Fruit fly (Drosophila melanogaster) whole organism, embryonic: ENCODE measurements around the gene Spn88Ea.

Source experiments
- Atf3 ChIP-seq: fragments of 200-800 bp; sonication (Bioruptor generic); optimal IDR thresholded peaks from 3 replicates; lab custom pipeline; 2016; ENCODE audit warnings: missing biosample characterization, missing genetic modification characterization
- B-H2 ChIP-seq: fragments of 200-800 bp; sonication (Bioruptor generic); optimal IDR thresholded peaks from 2 replicates; lab custom pipeline; 2018; ENCODE audit warnings: missing biosample characterization, mild to moderate bottlenecking, missing genetic modification characterization
- CG10147 ChIP-seq: fragments of 200-800 bp; sonication (Bioruptor generic); optimal IDR thresholded peaks from 2 replicates; lab custom pipeline; 2019; ENCODE audit warnings: missing biosample characterization, mild to moderate bottlenecking, missing genetic modification characterization, moderate library complexity
- CG12104 ChIP-seq: fragments of 200-800 bp; sonication (Bioruptor generic); optimal IDR thresholded peaks from 3 replicates; lab custom pipeline; 2016; ENCODE audit warnings: missing biosample characterization, missing genetic modification characterization
- CG12219 ChIP-seq: fragments of 200-800 bp; sonication (Bioruptor generic); optimal IDR thresholded peaks from 3 replicates; lab custom pipeline; 2018; ENCODE audit warnings: missing biosample characterization, mild to moderate bottlenecking, missing genetic modification characterization
- CG14710 ChIP-seq: fragments of 200-800 bp; sonication (Bioruptor generic); optimal IDR thresholded peaks from 3 replicates; lab custom pipeline; 2019; ENCODE audit warnings: missing biosample characterization, mild to moderate bottlenecking, missing genetic modification characterization, moderate library complexity
- CG16815 ChIP-seq: fragments of 200-800 bp; sonication (Bioruptor generic); optimal IDR thresholded peaks from 3 replicates; lab custom pipeline; 2017; ENCODE audit warnings: missing biosample characterization, mild to moderate bottlenecking, missing genetic modification characterization
- CG18476 ChIP-seq: fragments of 200-800 bp; sonication (Bioruptor generic); optimal IDR thresholded peaks from 2 replicates; lab custom pipeline; 2016; ENCODE audit warnings: missing biosample characterization, mild to moderate bottlenecking, missing genetic modification characterization
- CG30020 ChIP-seq: fragments of 200-800 bp; optimal IDR thresholded peaks from 2 replicates; lab custom pipeline; 2019; ENCODE audit warnings: missing biosample characterization, mild to moderate bottlenecking, missing genetic modification characterization, moderate library complexity
- CG4404 ChIP-seq: fragments of 200-800 bp; sonication (Bioruptor generic); IDR thresholded peaks from 2 replicates; pipeline ENCODE4 v1.3.6; 2022; ENCODE audit warnings: missing biosample characterization, missing genetic modification characterization
- CG4424 ChIP-seq: fragments of 200-800 bp; sonication (Bioruptor generic); optimal IDR thresholded peaks from 3 replicates; lab custom pipeline; 2016; ENCODE audit warnings: missing biosample characterization, missing genetic modification characterization
- CG5953 ChIP-seq: fragments of 200-800 bp; sonication (Bioruptor generic); IDR thresholded peaks from 2 replicates; pipeline ENCODE4 v1.3.6; 2022; ENCODE audit warnings: missing biosample characterization, missing genetic modification characterization
- CG7928 ChIP-seq: fragments of 200-800 bp; sonication (Bioruptor generic); optimal IDR thresholded peaks from 2 replicates; lab custom pipeline; 2017; ENCODE audit warnings: missing biosample characterization, mild to moderate bottlenecking, missing genetic modification characterization
- CG7987 ChIP-seq: fragments of 200-800 bp; sonication (Bioruptor generic); optimal IDR thresholded peaks from 2 replicates; lab custom pipeline; 2018; ENCODE audit warnings: missing biosample characterization, mild to moderate bottlenecking, missing genetic modification characterization, moderate library complexity
- CG8944 ChIP-seq: fragments of 200-800 bp; sonication (Bioruptor generic); optimal IDR thresholded peaks from 3 replicates; lab custom pipeline; 2016; ENCODE audit warnings: missing biosample characterization, missing genetic modification characterization
- CHES-1-like ChIP-seq: fragments of 200-800 bp; sonication (Bioruptor generic); optimal IDR thresholded peaks from 2 replicates; lab custom pipeline; 2016; ENCODE audit warnings: missing biosample characterization, missing genetic modification characterization
- Dbx ChIP-seq: fragments of 200-800 bp; sonication (Bioruptor generic); IDR thresholded peaks from 3 replicates; pipeline ENCODE4 v1.3.6; 2022; ENCODE audit warnings: missing biosample characterization, missing genetic modification characterization
- Elba2 ChIP-seq: fragments of 200-800 bp; sonication (Bioruptor generic); optimal IDR thresholded peaks from 3 replicates; lab custom pipeline; 2016; ENCODE audit warnings: missing biosample characterization, missing genetic modification characterization
- Max ChIP-seq: fragments of 200-800 bp; sonication (Bioruptor generic); optimal IDR thresholded peaks from 2 replicates; lab custom pipeline; 2016; ENCODE audit warnings: missing biosample characterization, mild to moderate bottlenecking, missing genetic modification characterization
- NC2β ChIP-seq: fragments of 200-800 bp; sonication (Bioruptor generic); optimal IDR thresholded peaks from 2 replicates; lab custom pipeline; 2016; ENCODE audit warnings: missing biosample characterization, missing genetic modification characterization
- Nf-YB ChIP-seq: fragments of 200-800 bp; sonication (Bioruptor generic); optimal IDR thresholded peaks from 3 replicates; lab custom pipeline; 2019; ENCODE audit warnings: missing biosample characterization, mild to moderate bottlenecking, missing genetic modification characterization, moderate library complexity
- Oaz ChIP-seq: fragments of 200-800 bp; sonication (Bioruptor generic); IDR thresholded peaks from 2 replicates; pipeline ENCODE4 v1.3.6; 2022; ENCODE audit warnings: missing biosample characterization, missing genetic modification characterization
- Oli ChIP-seq: fragments of 200-800 bp; sonication (Bioruptor generic); optimal IDR thresholded peaks from 2 replicates; lab custom pipeline; 2018; ENCODE audit warnings: missing biosample characterization, mild to moderate bottlenecking, missing genetic modification characterization, moderate library complexity
- Opbp ChIP-seq: fragments of 200-800 bp; sonication (Bioruptor generic); IDR thresholded peaks from 3 replicates; pipeline ENCODE4 v1.3.6; 2022; ENCODE audit warnings: missing biosample characterization, missing genetic modification characterization; ENCODE audit not compliant: partially characterized antibody
- Ptx1 ChIP-seq: fragments of 200-800 bp; sonication (Bioruptor generic); IDR thresholded peaks from 2 replicates; pipeline ENCODE4 v1.3.6; 2022; ENCODE audit warnings: missing biosample characterization, missing genetic modification characterization
- Scr ChIP-seq: fragments of 200-800 bp; sonication (Bioruptor generic); IDR thresholded peaks from 2 replicates; pipeline ENCODE4 v1.3.6; 2022; ENCODE audit warnings: missing biosample characterization, missing genetic modification characterization; ENCODE audit not compliant: partially characterized antibody
- br ChIP-seq: fragments of >200 bp; optimal IDR thresholded peaks from 2 replicates; lab custom pipeline; 2017
- bsh ChIP-seq, 2 experiments: fragments of 200-800 bp; sonication (Bioruptor generic); optimal IDR thresholded peaks; 2 replicates each; lab custom pipeline; 2017 to 2018; ENCODE audit warnings: mild to moderate bottlenecking in 2 of 2, missing biosample characterization in 2 of 2, missing genetic modification characterization in 2 of 2, moderate library complexity in 1 of 2
- btn ChIP-seq: fragments of 200-800 bp; sonication (Bioruptor generic); optimal IDR thresholded peaks from 2 replicates; lab custom pipeline; 2016; ENCODE audit warnings: missing biosample characterization, missing genetic modification characterization
- cg ChIP-seq: fragments of 200-800 bp; sonication (Bioruptor generic); optimal IDR thresholded peaks from 3 replicates; lab custom pipeline; 2019; ENCODE audit warnings: missing biosample characterization, mild to moderate bottlenecking, missing genetic modification characterization, moderate library complexity
- crp ChIP-seq, 2 experiments: fragments of 200-800 bp; sonication (Bioruptor generic); optimal IDR thresholded peaks; 2 replicates in 1 of 2; 3 replicates in 1 of 2; lab custom pipeline; 2017; ENCODE audit warnings: missing biosample characterization in 2 of 2, missing genetic modification characterization in 2 of 2, mild to moderate bottlenecking in 1 of 2, moderate library complexity in 1 of 2
- ems ChIP-seq: fragments of 200-800 bp; sonication (Bioruptor generic); optimal IDR thresholded peaks from 3 replicates; lab custom pipeline; 2016; ENCODE audit warnings: missing biosample characterization, missing genetic modification characterization
- eve ChIP-seq, 2 experiments: fragments of >200 bp; optimal IDR thresholded peaks; 2 replicates each; lab custom pipeline; 2017; ENCODE audit warnings: missing biosample characterization in 2 of 2, missing genetic modification characterization in 2 of 2
- her ChIP-seq: fragments of 200-800 bp; sonication (Bioruptor generic); optimal IDR thresholded peaks from 2 replicates; lab custom pipeline; 2016; ENCODE audit warnings: missing biosample characterization, missing genetic modification characterization
- kay ChIP-seq: fragments of 200-800 bp; sonication (Bioruptor generic); optimal IDR thresholded peaks from 2 replicates; lab custom pipeline; 2016; ENCODE audit warnings: missing biosample characterization, missing genetic modification characterization
- knrl ChIP-seq: fragments of 200-800 bp; sonication (Bioruptor generic); IDR thresholded peaks from 3 replicates; pipeline ENCODE4 v1.3.6; 2022; ENCODE audit warnings: missing biosample characterization, missing genetic modification characterization; ENCODE audit not compliant: partially characterized antibody
- lmd ChIP-seq: fragments of 200-800 bp; sonication (Bioruptor generic); IDR thresholded peaks from 2 replicates; pipeline ENCODE4 v1.3.6; 2022; ENCODE audit warnings: missing biosample characterization, missing genetic modification characterization
- nom ChIP-seq: fragments of 200-800 bp; sonication (Bioruptor generic); optimal IDR thresholded peaks from 2 replicates; lab custom pipeline; 2017; ENCODE audit warnings: missing biosample characterization, missing genetic modification characterization, mild to moderate bottlenecking, moderate library complexity, missing genetic modification reagents
- oc ChIP-seq: fragments of 200-800 bp; sonication (Bioruptor generic); optimal IDR thresholded peaks from 2 replicates; lab custom pipeline; 2018; ENCODE audit warnings: missing biosample characterization, mild to moderate bottlenecking, missing genetic modification characterization, moderate library complexity
- pho ChIP-seq: fragments of 200-800 bp; sonication (Bioruptor generic); optimal IDR thresholded peaks from 2 replicates; lab custom pipeline; 2016; ENCODE audit warnings: missing biosample characterization, missing genetic modification characterization
- prd ChIP-seq, 3 experiments: fragments of >200 bp in 2 of 3; fragments of 200-800 bp in 1 of 3; sonication (Bioruptor generic) in 1 of 3; optimal IDR thresholded peaks in 2 of 3; IDR thresholded peaks in 1 of 3; 2 replicates in 2 of 3; 3 replicates in 1 of 3; pipeline versions ENCODE4 v1.3.6 to Lab custom; 2017 to 2022; ENCODE audit warnings: missing biosample characterization in 1 of 3, missing genetic modification characterization in 1 of 3
- rib ChIP-seq: fragments of 200-800 bp; sonication (Bioruptor generic); IDR thresholded peaks from 2 replicates; pipeline ENCODE4 v1.3.6; 2022; ENCODE audit warnings: missing biosample characterization, missing genetic modification characterization
- slou ChIP-seq: fragments of 200-800 bp; sonication (Bioruptor generic); optimal IDR thresholded peaks from 3 replicates; lab custom pipeline; 2016; ENCODE audit warnings: missing biosample characterization, missing genetic modification characterization
- so ChIP-seq: fragments of 200-800 bp; sonication (Bioruptor generic); IDR thresholded peaks from 3 replicates; pipeline ENCODE4 v1.3.6; 2022; ENCODE audit warnings: missing biosample characterization, missing genetic modification characterization
- ssp ChIP-seq: fragments of 200-800 bp; sonication (Bioruptor generic); IDR thresholded peaks from 2 replicates; pipeline ENCODE4 v1.3.6; 2022; ENCODE audit warnings: missing biosample characterization, missing genetic modification characterization
- tin ChIP-seq: fragments of 200-800 bp; sonication (Bioruptor generic); optimal IDR thresholded peaks from 3 replicates; lab custom pipeline; 2016; ENCODE audit warnings: missing biosample characterization, missing genetic modification characterization
- vnd ChIP-seq: fragments of 200-800 bp; sonication (Bioruptor generic); IDR thresholded peaks from 3 replicates; pipeline ENCODE4 v1.3.6; 2022; ENCODE audit warnings: missing biosample characterization, missing genetic modification characterization; ENCODE audit not compliant: partially characterized antibody
- zfh2 ChIP-seq: fragments of 200-800 bp; sonication (Bioruptor generic); optimal IDR thresholded peaks from 2 replicates; lab custom pipeline; 2016; ENCODE audit warnings: missing biosample characterization, missing genetic modification characterization

The Spn88Ea gene

DNA sequence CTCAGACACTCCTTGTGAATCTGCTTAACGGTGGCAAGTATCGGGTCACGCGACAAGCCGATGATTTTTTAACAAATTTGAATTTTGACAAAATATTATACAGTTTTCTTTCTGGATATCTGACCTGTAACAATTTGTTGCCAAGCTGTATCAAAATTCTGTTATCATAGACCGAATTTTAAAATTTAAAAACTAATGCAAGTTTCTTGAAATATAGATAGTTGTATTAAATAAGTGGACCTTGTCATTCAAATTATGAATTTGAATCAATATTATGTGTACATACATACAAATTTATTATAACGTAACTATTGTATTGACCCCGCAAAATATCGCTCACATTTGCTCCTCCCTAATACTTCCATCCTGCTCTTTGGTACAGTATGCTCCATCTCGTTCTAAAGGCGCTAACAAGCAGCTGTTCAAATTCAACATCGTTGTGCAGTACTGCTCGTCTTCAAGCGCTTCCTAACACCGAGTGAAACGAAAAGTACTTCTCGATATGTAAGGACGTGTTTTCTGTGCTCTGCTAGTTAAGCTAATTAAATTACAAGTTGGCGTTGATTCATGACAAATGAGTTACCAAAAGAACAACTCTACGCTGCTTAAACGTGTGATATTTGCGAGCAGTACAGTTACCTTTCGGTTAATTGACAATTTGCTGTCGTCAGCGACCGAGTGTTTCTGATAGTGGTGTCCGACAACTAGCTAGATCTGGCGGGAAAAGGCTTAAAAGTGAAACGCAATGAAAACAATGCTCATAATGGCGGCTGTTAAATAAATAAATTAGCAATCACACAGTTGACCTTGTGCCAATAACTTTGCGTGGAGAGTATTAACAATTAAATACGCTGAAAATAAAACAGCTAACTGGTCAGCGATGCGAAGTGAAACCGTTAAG is 9.9 kb downstream of the Spn88Ea start, which contains the start of the genes Kpc1 and CG42542 (continued):
- TF ChIP-seq eve (GFP tag; optimal IDR thresholded peaks at IDR 0.05; lab: Kevin White, UChicago) (no peak), CG18476 (GFP tag; lab: Kevin White, UChicago) (peak; percentile 74), Opbp (GFP tag; lab: Robert Waterston, UW) (peak; percentile 82), Scr (GFP tag; lab: Robert Waterston, UW) (peak; percentile 95), CG7928 (GFP tag; lab: Kevin White, UChicago) (no peak), CG4424 (peak; percentile 59), CG10147 (GFP tag; lab: Kevin White, UChicago) (no peak), zfh2 (GFP tag; lab: Kevin White, UChicago) (peak; percentile 83), CG14710 (tag; lab: Kevin White, UChicago) (peak; percentile 80), CHES-1-like (peak; percentile 55), rib (GFP tag; lab: Robert Waterston, UW) (no peak), cg (GFP tag; lab: Kevin White, UChicago) (no peak), CG30020 (tag; lab: Kevin White, UChicago) (peak; percentile 54), ems (GFP tag; lab: Kevin White, UChicago) (peak; percentile 80), CG12104 (GFP tag; lab: Kevin White, UChicago) (peak; percentile 58), CG16815 (GFP tag; lab: Kevin White, UChicago) (peak; percentile 77), kay (peak; percentile 56), oc (tag; lab: Kevin White, UChicago) (no peak), btn (GFP tag; lab: Kevin White, UChicago) (peak; percentile 16), ssp (GFP tag; lab: Robert Waterston, UW) (no peak), Oaz (GFP tag; lab: Robert Waterston, UW) (no peak), CG4404 (peak; percentile 75; the same call in 1 of the 2 replicates), vnd (GFP tag; lab: Robert Waterston, UW) (peak; percentile 89), NC2β (GFP tag; lab: Kevin White, UChicago) (peak; percentile 41), Atf3 (GFP tag; lab: Kevin White, UChicago) (peak; percentile 38), br (lab: Kevin White, UChicago) (no peak), Oli (tag; lab: Kevin White, UChicago) (peak; percentile 67), her (peak; percentile 76), B-H2 (GFP tag; lab: Kevin White, UChicago) (peak; percentile 79), Nf-YB (peak; percentile 34), Elba2 (no peak), CG12219 (GFP tag; lab: Kevin White, UChicago) (no peak), nom (no peak), lmd (GFP tag; lab: Robert Waterston, UW) (0 out of 2 replicates have a peak, but pooled peaks have one; percentile 35), Dbx (GFP tag; lab: Robert Waterston, UW) (peak; percentile 89), pho (GFP tag; lab: Kevin White, UChicago) (peak; percentile 68), crp (GFP tag; optimal IDR thresholded peaks at IDR 0.05; lab: Kevin White, UChicago) (peak; percentile 63 to 90), slou (peak; percentile 53), prd (optimal IDR thresholded peaks at IDR 0.05; lab: Kevin White, UChicago) (no peak), prd (GFP tag; IDR thresholded peaks at IDR 0.05; lab: Robert Waterston, UW) (peak; percentile 75), CG7987 (GFP tag; lab: Kevin White, UChicago) (peak; percentile 54), bsh (GFP tag; optimal IDR thresholded peaks at IDR 0.05; lab: Kevin White, UChicago) (peak in 1 of 2 experiments; percentile 60), Max (GFP tag; lab: Kevin White, UChicago) (peak; percentile 77), Ptx1 (GFP tag; lab: Robert Waterston, UW) (peak; percentile 63), tin (GFP tag; lab: Kevin White, UChicago) (peak; percentile 76), so (GFP tag; lab: Robert Waterston, UW) (peak; percentile 56; the same call in 1 of the 3 replicates), CG5953 (GFP tag; lab: Robert Waterston, UW) (no peak), knrl (GFP tag; lab: Robert Waterston, UW) (peak; percentile 93), CG8944 (GFP tag; lab: Kevin White, UChicago) (peak; percentile 59)
